Fruit fly (Drosophila melanogaster): ENCODE results near the gene Sgp.

The Sgp gene

DNA sequence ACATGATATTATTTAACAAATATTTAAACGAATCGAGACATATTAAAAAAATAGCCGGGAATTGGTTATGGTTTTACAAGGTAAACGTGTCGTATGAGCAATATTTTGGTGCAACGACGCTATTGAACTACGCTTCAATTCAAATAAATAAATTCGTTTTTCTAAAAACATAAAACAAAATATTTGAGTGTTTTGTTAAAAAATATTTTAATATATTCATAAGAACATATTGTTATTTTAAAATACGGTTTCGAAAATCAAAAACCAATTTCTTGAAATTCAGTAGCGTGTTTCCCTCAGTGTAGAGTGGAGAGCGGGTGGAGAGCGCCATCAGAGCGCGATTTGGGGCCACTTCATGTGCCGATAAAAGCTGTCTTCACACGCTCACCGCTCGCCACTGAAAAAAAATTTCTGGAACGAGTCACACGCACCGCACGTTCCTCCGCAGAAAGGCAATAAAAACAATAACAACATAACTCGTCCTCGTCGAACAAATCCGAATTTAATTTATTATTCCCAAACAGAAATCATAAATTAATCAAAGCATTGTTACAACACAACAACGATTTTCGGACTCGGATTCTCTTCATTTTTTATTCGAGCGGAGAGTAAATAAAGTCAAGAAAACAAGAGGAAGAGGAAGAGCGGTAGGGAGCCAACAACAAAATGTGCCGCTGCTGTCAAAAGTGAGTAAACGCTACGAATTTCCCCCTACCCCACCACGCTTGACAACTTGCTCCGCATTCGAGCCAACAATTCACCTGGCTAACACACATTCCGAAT is 16.1 kb downstream of the Sgp start:
- TF ChIP-seq GATAd (GFP tag; optimal IDR thresholded peaks at IDR 0.05) (no peak), HLH106 (tag; optimal IDR thresholded peaks at IDR 0.05) (peak; percentile 94), dsf (GFP tag; optimal IDR thresholded peaks at IDR 0.05; ENCODE audit: borderline replicate concordance) (no peak), Jra (GFP tag; optimal IDR thresholded peaks at IDR 0.05) (no peak), N (GFP tag; optimal IDR thresholded peaks at IDR 0.05) (no peak), dl (GFP tag; optimal IDR thresholded peaks at IDR 0.05; ENCODE audit: insufficient read depth in 1 of 2, partially characterized antibody in 2 of 2) (peak in 1 of 2 experiments; percentile 44), foxo (GFP tag; optimal IDR thresholded peaks at IDR 0.05) (peak in 1 of 2 experiments; percentile 87), Rel (GFP tag; optimal IDR thresholded peaks at IDR 0.05) (peak; percentile 15), Rel (tag; optimal IDR thresholded peaks at IDR 0.05) (peak; percentile 31), lola (GFP tag; optimal IDR thresholded peaks at IDR 0.05) (no peak), Sp1 (GFP tag; optimal IDR thresholded peaks at IDR 0.05) (peak; percentile 97), sage (GFP tag; optimal IDR thresholded peaks at IDR 0.05) (peak; percentile 43), Dif (GFP tag; optimal IDR thresholded peaks at IDR 0.05; ENCODE audit: partially characterized antibody) (peak; percentile 55), jim (GFP tag; optimal IDR thresholded peaks at IDR 0.05) (no peak), brk (GFP tag; optimal IDR thresholded peaks at IDR 0.05) (peak; percentile 79), CG9705 (GFP tag; optimal IDR thresholded peaks at IDR 0.05) (peak; percentile 60), rgr (GFP tag; optimal IDR thresholded peaks at IDR 0.05) (peak; percentile 82), psq (GFP tag; optimal IDR thresholded peaks at IDR 0.05) (peak; percentile 84), sv (GFP tag; optimal IDR thresholded peaks at IDR 0.05) (peak; percentile 61), Hr78 (GFP tag; optimal IDR thresholded peaks at IDR 0.05) (no peak), dmrt93B (GFP tag; optimal IDR thresholded peaks at IDR 0.05) (peak; percentile 90), Hr83 (GFP tag; optimal IDR thresholded peaks at IDR 0.05; ENCODE audit: poor library complexity, severe bottlenecking) (peak; percentile 47), usp (GFP tag; optimal IDR thresholded peaks at IDR 0.05) (no peak), OdsH (GFP tag; optimal IDR thresholded peaks at IDR 0.05) (peak; percentile 82), Myc (optimal IDR thresholded peaks at IDR 0.05) (no peak), tai (GFP tag; optimal IDR thresholded peaks at IDR 0.05) (peak; percentile 8), ey (GFP tag; optimal IDR thresholded peaks at IDR 0.05) (peak; percentile 66), Hnf4 (GFP tag; optimal IDR thresholded peaks at IDR 0.05) (peak; percentile 42), CrebA (GFP tag; optimal IDR thresholded peaks at IDR 0.05; ENCODE audit: borderline replicate concordance) (peak; percentile 23), Mio (GFP tag; optimal IDR thresholded peaks at IDR 0.05) (no peak), Dfd (GFP tag; optimal IDR thresholded peaks at IDR 0.05) (peak; percentile 32), woc (GFP tag; optimal IDR thresholded peaks at IDR 0.05) (peak; percentile 64), h (GFP tag; optimal IDR thresholded peaks at IDR 0.05) (peak; percentile 60), Vsx2 (GFP tag; optimal IDR thresholded peaks at IDR 0.05; ENCODE audit: partially characterized antibody) (no peak), Abd-B (GFP tag; optimal IDR thresholded peaks at IDR 0.05) (no peak), pan (optimal IDR thresholded peaks at IDR 0.05) (no peak), br (GFP tag; optimal IDR thresholded peaks at IDR 0.05) (peak; percentile 65), fru (GFP tag; optimal IDR thresholded peaks at IDR 0.05) (peak; percentile 77), CG32264 (GFP tag; optimal IDR thresholded peaks at IDR 0.05) (no peak)

DNA sequence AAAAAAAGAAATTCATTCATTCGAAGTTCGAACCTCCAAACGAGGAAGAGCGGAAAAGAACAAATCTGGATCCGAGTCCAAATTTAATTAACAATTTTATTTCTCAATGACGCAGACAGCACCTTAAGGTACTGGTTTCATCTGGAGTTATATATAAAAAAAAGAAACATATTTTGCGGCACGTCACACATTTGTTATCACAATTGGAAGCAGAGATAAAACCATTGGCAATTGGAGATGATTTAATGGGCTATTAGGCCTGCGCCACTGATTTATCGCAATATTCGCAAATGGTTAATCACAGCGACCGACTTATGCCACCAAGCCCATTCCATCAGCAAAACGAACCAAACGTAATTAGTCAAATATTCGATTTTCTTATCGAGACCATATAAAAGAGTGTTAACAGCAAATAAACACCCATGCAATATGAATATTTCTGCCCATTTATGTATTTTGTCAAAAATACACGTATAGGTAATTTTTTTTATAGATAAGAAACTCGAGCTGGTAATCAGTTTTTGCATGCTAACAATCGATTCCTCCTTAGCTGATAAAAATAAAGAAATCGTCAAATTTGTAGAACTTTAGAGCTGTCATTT is 19.1 kb downstream of the Sgp start:
- TF ChIP-seq psq (GFP tag; optimal IDR thresholded peaks at IDR 0.05) (no peak), Rel (GFP tag; optimal IDR thresholded peaks at IDR 0.05) (no peak), Rel (tag; optimal IDR thresholded peaks at IDR 0.05) (peak; percentile 55)

Data from whole organism, wandering third instar larva.